Worm (Caenorhabditis elegans) whole organism, late embryonic: ENCODE measurements around the gene erp-44.3.

Source experiments
- C08G9.2 ChIP-seq: sonication (generic microtip); optimal IDR thresholded peaks from 2 replicates; lab custom pipeline; 2016; ENCODE audit warnings: mild to moderate bottlenecking, missing genetic modification characterization, moderate library complexity, missing compliant biosample characterization
- T23F11.4 ChIP-seq: fragments of 200-800 bp; sonication (Bioruptor generic); optimal IDR thresholded peaks from 2 replicates; lab custom pipeline; 2018; ENCODE audit warnings: mild to moderate bottlenecking, missing genetic modification characterization, missing compliant biosample characterization
- Y22D7AL.16 ChIP-seq: sonication (generic microtip); optimal IDR thresholded peaks from 2 replicates; lab custom pipeline; 2016; ENCODE audit warnings: missing genetic modification characterization, missing compliant biosample characterization
- ahr-1 ChIP-seq: sonication (generic microtip); optimal IDR thresholded peaks from 2 replicates; lab custom pipeline; 2016; ENCODE audit warnings: missing genetic modification characterization, missing compliant biosample characterization
- ceh-14 ChIP-seq: sonication (generic microtip); optimal IDR thresholded peaks from 2 replicates; lab custom pipeline; 2016; ENCODE audit warnings: missing genotype, missing genetic modification characterization, missing compliant biosample characterization
- ceh-19 ChIP-seq: fragments of 200-800 bp; sonication (Bioruptor generic); optimal IDR thresholded peaks from 2 replicates; lab custom pipeline; 2018; ENCODE audit warnings: mild to moderate bottlenecking, missing genetic modification characterization, missing compliant biosample characterization
- ceh-2 ChIP-seq: sonication (generic microtip); optimal IDR thresholded peaks from 2 replicates; lab custom pipeline; 2016; ENCODE audit warnings: missing genotype, missing genetic modification characterization, missing compliant biosample characterization
- ceh-30 ChIP-seq: fragments of 150-350 bp; optimal IDR thresholded peaks from 2 replicates; lab custom pipeline; 2014; ENCODE audit warnings: missing biosample characterization, missing genetic modification characterization
- ceh-31 ChIP-seq: sonication (generic microtip); optimal IDR thresholded peaks from 2 replicates; lab custom pipeline; 2016; ENCODE audit warnings: missing genetic modification characterization, missing compliant biosample characterization
- ceh-45 ChIP-seq: fragments of 200-800 bp; sonication (Bioruptor generic); IDR thresholded peaks from 2 replicates; pipeline ENCODE4 v1.3.6; 2022; ENCODE audit warnings: missing genetic modification reagents, missing genetic modification characterization, missing compliant biosample characterization
- ceh-48 ChIP-seq: sonication (generic microtip); optimal IDR thresholded peaks from 2 replicates; lab custom pipeline; 2016; ENCODE audit warnings: missing genetic modification characterization, inconsistent platforms, missing compliant biosample characterization
- ceh-6 ChIP-seq: fragments of 200-800 bp; sonication (Bioruptor generic); optimal IDR thresholded peaks from 2 replicates; lab custom pipeline; 2018; ENCODE audit warnings: mild to moderate bottlenecking, missing genetic modification characterization, missing compliant biosample characterization
- ceh-9 ChIP-seq: sonication (generic microtip); optimal IDR thresholded peaks from 2 replicates; lab custom pipeline; 2016; ENCODE audit warnings: mild to moderate bottlenecking, missing genetic modification characterization, inconsistent platforms, missing compliant biosample characterization
- che-1 ChIP-seq: sonication (generic microtip); optimal IDR thresholded peaks from 2 replicates; lab custom pipeline; 2016; ENCODE audit warnings: mild to moderate bottlenecking, missing genetic modification characterization, missing compliant biosample characterization
- dve-1 ChIP-seq: sonication (generic microtip); optimal IDR thresholded peaks from 2 replicates; lab custom pipeline; 2017; ENCODE audit warnings: antibody characterized with exemption, mild to moderate bottlenecking, missing genetic modification characterization, missing compliant biosample characterization
- elt-2 ChIP-seq: sonication (generic microtip); optimal IDR thresholded peaks from 2 replicates; lab custom pipeline; 2016; ENCODE audit warnings: missing genetic modification reagents, missing genetic modification characterization, missing compliant biosample characterization
- eyg-1 ChIP-seq: sonication (generic microtip); optimal IDR thresholded peaks from 2 replicates; lab custom pipeline; 2016; ENCODE audit warnings: missing genotype, missing genetic modification characterization, missing compliant biosample characterization
- hlh-30 ChIP-seq: sonication (generic microtip); optimal IDR thresholded peaks from 2 replicates; lab custom pipeline; 2017; ENCODE audit warnings: antibody characterized with exemption, missing genetic modification characterization, missing compliant biosample characterization; ENCODE audit not compliant: insufficient read depth
- hlh-6 ChIP-seq: sonication (generic microtip); optimal IDR thresholded peaks from 2 replicates; lab custom pipeline; 2016; ENCODE audit warnings: missing genotype, missing genetic modification characterization, missing compliant biosample characterization
- hlh-8 ChIP-seq: sonication (generic microtip); optimal IDR thresholded peaks from 2 replicates; lab custom pipeline; 2016; ENCODE audit warnings: missing genotype, missing genetic modification characterization, missing compliant biosample characterization
- lim-6 ChIP-seq: sonication (generic microtip); optimal IDR thresholded peaks from 2 replicates; lab custom pipeline; 2016; ENCODE audit warnings: missing genetic modification characterization, missing compliant biosample characterization
- madf-2 ChIP-seq: sonication (generic microtip); optimal IDR thresholded peaks from 2 replicates; lab custom pipeline; 2017; ENCODE audit warnings: missing genetic modification characterization, missing compliant biosample characterization
- mec-3 ChIP-seq: sonication (generic microtip); optimal IDR thresholded peaks from 2 replicates; lab custom pipeline; 2016; ENCODE audit warnings: borderline replicate concordance, missing genetic modification characterization, missing compliant biosample characterization
- nfya-1 ChIP-seq: sonication (generic microtip); optimal IDR thresholded peaks from 2 replicates; lab custom pipeline; 2017; ENCODE audit warnings: missing genetic modification characterization, mild to moderate bottlenecking, missing compliant biosample characterization, antibody characterized with exemption, moderate library complexity
- npax-4 ChIP-seq: sonication (generic microtip); optimal IDR thresholded peaks from 2 replicates; lab custom pipeline; 2016; ENCODE audit warnings: missing genetic modification characterization, missing compliant biosample characterization
- odd-2 ChIP-seq: sonication (generic microtip); optimal IDR thresholded peaks from 2 replicates; lab custom pipeline; 2017; ENCODE audit warnings: antibody characterized with exemption, mild to moderate bottlenecking, missing genetic modification characterization, missing compliant biosample characterization
- pag-3 ChIP-seq: sonication (generic microtip); optimal IDR thresholded peaks from 2 replicates; lab custom pipeline; 2016; ENCODE audit warnings: missing compliant biosample characterization, missing genetic modification characterization, borderline replicate concordance
- pat-9 ChIP-seq: fragments of 200-800 bp; sonication (Bioruptor generic); optimal IDR thresholded peaks from 2 replicates; lab custom pipeline; 2018; ENCODE audit warnings: mild to moderate bottlenecking, missing genetic modification characterization, moderate library complexity, missing compliant biosample characterization
- pha-4 ChIP-seq: fragments of 150-350 bp; optimal IDR thresholded peaks from 2 replicates; lab custom pipeline; 2018; ENCODE audit warnings: missing biosample characterization, missing genetic modification reagents, missing genetic modification characterization
- pqm-1 ChIP-seq: sonication (generic microtip); optimal IDR thresholded peaks from 2 replicates; lab custom pipeline; 2016; ENCODE audit warnings: missing genetic modification characterization, missing compliant biosample characterization
- ref-2 ChIP-seq: sonication (generic microtip); optimal IDR thresholded peaks from 2 replicates; lab custom pipeline; 2016; ENCODE audit warnings: missing genetic modification characterization, missing compliant biosample characterization
- rnt-1 ChIP-seq: sonication (generic microtip); optimal IDR thresholded peaks from 2 replicates; lab custom pipeline; 2016; ENCODE audit warnings: missing genetic modification characterization, missing compliant biosample characterization
- sox-2 ChIP-seq: fragments of 200-800 bp; sonication (Bioruptor generic); IDR thresholded peaks from 2 replicates; pipeline ENCODE4 v1.3.6; 2022; ENCODE audit warnings: missing genetic modification reagents, missing genetic modification characterization, missing compliant biosample characterization
- sox-4 ChIP-seq: sonication (generic microtip); optimal IDR thresholded peaks from 2 replicates; lab custom pipeline; 2017; ENCODE audit warnings: mild to moderate bottlenecking, missing genetic modification characterization, inconsistent platforms, missing compliant biosample characterization
- syd-9 ChIP-seq: sonication (generic microtip); optimal IDR thresholded peaks from 2 replicates; lab custom pipeline; 2016; ENCODE audit warnings: mild to moderate bottlenecking, missing genetic modification characterization, moderate library complexity, missing compliant biosample characterization
- tbx-2 ChIP-seq: sonication (generic microtip); optimal IDR thresholded peaks from 2 replicates; lab custom pipeline; 2016; ENCODE audit warnings: missing genetic modification characterization, missing compliant biosample characterization
- tbx-7 ChIP-seq: sonication (generic microtip); optimal IDR thresholded peaks from 2 replicates; lab custom pipeline; 2016; ENCODE audit warnings: missing genotype, missing genetic modification characterization, missing compliant biosample characterization
- ttx-3 ChIP-seq: sonication (generic microtip); optimal IDR thresholded peaks from 2 replicates; lab custom pipeline; 2016; ENCODE audit warnings: missing genetic modification reagents, missing genetic modification characterization, missing compliant biosample characterization
- unc-3 ChIP-seq, 2 experiments: fragments of 200-800 bp in 1 of 2; sonication (Bioruptor generic) in 1 of 2; sonication (generic microtip) in 1 of 2; conservative IDR thresholded peaks in 1 of 2; optimal IDR thresholded peaks in 1 of 2; 2 replicates each; pipeline versions ENCODE4 v1.3.6 to Lab custom; 2016 to 2022; ENCODE audit warnings: missing compliant biosample characterization in 2 of 2, missing genetic modification characterization in 2 of 2, missing genetic modification reagents in 1 of 2
- unc-42 ChIP-seq: sonication (generic microtip); optimal IDR thresholded peaks from 2 replicates; lab custom pipeline; 2016; ENCODE audit warnings: missing genotype, missing genetic modification characterization, missing compliant biosample characterization
- unc-55 ChIP-seq: sonication (generic microtip); optimal IDR thresholded peaks from 2 replicates; lab custom pipeline; 2017; ENCODE audit warnings: missing biosample characterization, missing genetic modification reagents, missing genetic modification characterization

erp-44.3 gene

DNA sequence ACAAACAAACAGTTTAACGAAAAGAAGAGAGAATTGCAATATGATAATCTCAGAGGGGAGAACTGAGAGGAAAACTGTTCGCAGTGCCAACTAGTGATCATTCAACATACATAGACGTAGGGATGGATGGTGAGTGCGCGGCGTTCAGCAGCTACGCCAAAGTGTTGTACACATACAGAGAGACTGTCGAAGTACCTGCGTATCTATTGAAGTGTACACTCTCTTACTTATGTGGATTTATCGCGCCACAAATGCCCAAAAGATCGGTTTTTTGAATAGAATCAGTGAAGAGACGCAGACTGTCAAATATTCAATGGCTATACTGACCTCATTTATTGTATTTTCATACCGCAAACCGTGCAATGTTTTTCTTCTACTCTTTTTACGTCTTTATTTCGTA is 47.8 kb downstream of the erp-44.3 start:
- peak; percentile 7 for TF ChIP-seq ref-2 (tag; lab: Kevin White, UChicago)
- TF ChIP-seq ceh-45 (GFP tag; lab: Robert Waterston, UW) = no peak
- TF ChIP-seq T23F11.4 = no peak
- no peak for TF ChIP-seq ceh-30 (tag; lab: Kevin White, UChicago)
- TF ChIP-seq unc-42 = no peak
- no peak for TF ChIP-seq sox-2 (GFP tag; lab: Robert Waterston, UW)
- TF ChIP-seq eyg-1 (tag; lab: Kevin White, UChicago) = no peak
- TF ChIP-seq pqm-1 (tag; lab: Kevin White, UChicago) = no peak
- peak; percentile 25 for TF ChIP-seq dve-1 (tag; lab: Kevin White, UChicago)
- TF ChIP-seq ceh-9 (tag; lab: Kevin White, UChicago) = no peak
- no peak for TF ChIP-seq unc-55 (GFP tag; lab: Kevin White, UChicago)
- no peak for TF ChIP-seq pat-9

ce11 chrIV:8171376-8171775 is 48.9 kb downstream of the erp-44.3 start:
- TF ChIP-seq ceh-6 (GFP tag; lab: Kevin White, UChicago) (no peak), rnt-1 (tag; lab: Kevin White, UChicago) (no peak), eyg-1 (tag; lab: Kevin White, UChicago) (no peak), ceh-14 (tag; lab: Kevin White, UChicago) (no peak), ahr-1 (tag; lab: Kevin White, UChicago) (no peak), npax-4 (tag; lab: Kevin White, UChicago) (no peak)

DNA sequence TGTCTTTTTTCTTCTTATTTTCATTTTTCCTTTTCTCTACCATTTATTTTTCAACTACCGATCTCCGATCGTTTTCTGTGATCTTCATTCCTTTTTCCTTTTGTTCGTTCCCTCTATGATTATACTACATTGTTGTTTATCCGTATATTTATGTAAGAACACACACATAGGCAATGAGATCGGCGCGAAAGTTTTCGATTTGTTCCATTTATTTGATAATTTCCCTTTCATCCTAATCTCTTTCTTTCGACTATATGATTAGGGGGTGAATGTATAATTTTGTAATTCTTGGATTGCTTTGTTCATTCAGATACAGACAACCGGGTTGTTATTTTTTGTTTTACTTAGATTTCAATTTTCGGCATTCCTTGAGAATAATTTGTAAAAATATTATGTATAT is 51.2 kb downstream of the erp-44.3 start:
- TF ChIP-seq odd-2 (tag; lab: Kevin White, UChicago) (no peak), che-1 (no peak), ceh-19 (GFP tag; lab: Kevin White, UChicago) (no peak), pha-4 (no peak), mec-3 (tag; lab: Kevin White, UChicago) (no peak), hlh-30 (tag; lab: Kevin White, UChicago) (no peak), ceh-2 (no peak), ceh-14 (tag; lab: Kevin White, UChicago) (no peak), pag-3 (tag; lab: Kevin White, UChicago) (no peak), ceh-30 (tag; lab: Kevin White, UChicago) (no peak), ref-2 (tag; lab: Kevin White, UChicago) (no peak), madf-2 (tag; lab: Kevin White, UChicago) (no peak), C08G9.2 (tag; lab: Kevin White, UChicago) (no peak), ceh-6 (GFP tag; lab: Kevin White, UChicago) (no peak), tbx-2 (tag; lab: Kevin White, UChicago) (no peak), eyg-1 (tag; lab: Kevin White, UChicago) (no peak)

ce11 chrIV:8174792-8175191 is 52.3 kb downstream of the erp-44.3 start:
- TF ChIP-seq elt-2 (peak; percentile 48), ceh-2 (no peak)

ce11 chrIV:8175686-8176532 is 53.5 kb downstream of the erp-44.3 start, which contains the start of gene pct-1:
Gene pct-1 (plus strand): TSS chrIV:8176482.
- TF ChIP-seq hlh-8 (tag; lab: Kevin White, UChicago) (no peak), syd-9 (tag; lab: Kevin White, UChicago) (no peak), dve-1 (tag; lab: Kevin White, UChicago) (no peak), unc-42 (peak; percentile 5), tbx-7 (tag; lab: Kevin White, UChicago) (no peak), ttx-3 (no peak), Y22D7AL.16 (no peak), lim-6 (no peak), ceh-48 (tag; lab: Kevin White, UChicago) (no peak), hlh-6 (tag; lab: Kevin White, UChicago) (no peak), unc-3 (GFP tag; conservative IDR thresholded peaks at IDR 0.05; lab: Robert Waterston, UW) (no peak), unc-3 (tag; optimal IDR thresholded peaks at IDR 0.05; lab: Kevin White, UChicago) (no peak), sox-4 (no peak), ceh-31 (tag; lab: Kevin White, UChicago) (peak; percentile 11), nfya-1 (tag; lab: Kevin White, UChicago) (no peak)
